Fruit fly (Drosophila melanogaster) whole organism, wandering third instar larva: ENCODE data around the gene COX7AL2.

Source experiments
- Abd-B ChIP-seq: fragments of >200 bp; optimal IDR thresholded peaks from 2 replicates; lab custom pipeline; 2017; ENCODE audit warnings: missing biosample characterization, missing genetic modification characterization
- CG32264 ChIP-seq: fragments of 200-800 bp; sonication (Bioruptor generic); optimal IDR thresholded peaks from 2 replicates; lab custom pipeline; 2016; ENCODE audit warnings: missing biosample characterization, missing genetic modification characterization
- CG9705 ChIP-seq: fragments of 200-800 bp; sonication (Bioruptor generic); optimal IDR thresholded peaks from 2 replicates; lab custom pipeline; 2018; ENCODE audit warnings: missing biosample characterization, mild to moderate bottlenecking, missing genetic modification characterization
- CrebA ChIP-seq: fragments of 200-800 bp; sonication (Bioruptor generic); optimal IDR thresholded peaks from 2 replicates; lab custom pipeline; 2016; ENCODE audit warnings: missing biosample characterization, mild to moderate bottlenecking, missing genetic modification characterization, borderline replicate concordance
- Dfd ChIP-seq: fragments of >200 bp; optimal IDR thresholded peaks from 2 replicates; lab custom pipeline; 2017; ENCODE audit warnings: missing biosample characterization, missing genetic modification characterization
- Dif ChIP-seq: fragments of 200-275, 200-300 bp; sonication (Bioruptor generic); optimal IDR thresholded peaks from 2 replicates; lab custom pipeline; 2018; ENCODE audit warnings: missing biosample characterization, missing genetic modification characterization; ENCODE audit not compliant: partially characterized antibody
- GATAd ChIP-seq: sonication (Bioruptor generic); optimal IDR thresholded peaks from 2 replicates; lab custom pipeline; 2016; ENCODE audit warnings: missing biosample characterization, missing genetic modification characterization
- HLH106 ChIP-seq: fragments of 200-800 bp; optimal IDR thresholded peaks from 3 replicates; lab custom pipeline; 2019; ENCODE audit warnings: missing biosample characterization, mild to moderate bottlenecking, missing genetic modification characterization, moderate library complexity
- Hnf4 ChIP-seq: fragments of 200-800 bp; sonication (Bioruptor generic); optimal IDR thresholded peaks from 2 replicates; lab custom pipeline; 2016; ENCODE audit warnings: missing biosample characterization, mild to moderate bottlenecking, missing genetic modification characterization
- Hr78 ChIP-seq: fragments of >200 bp; optimal IDR thresholded peaks from 2 replicates; lab custom pipeline; 2017; ENCODE audit warnings: missing biosample characterization, missing genetic modification characterization
- Hr83 ChIP-seq: fragments of 200-300 bp; sonication (Bioruptor generic); optimal IDR thresholded peaks from 2 replicates; lab custom pipeline; 2016; ENCODE audit warnings: missing biosample characterization, mild to moderate bottlenecking, missing genetic modification characterization, moderate library complexity; ENCODE audit not compliant: poor library complexity, severe bottlenecking
- Jra ChIP-seq: sonication (Bioruptor generic); optimal IDR thresholded peaks from 2 replicates; lab custom pipeline; 2016; ENCODE audit warnings: missing biosample characterization, missing genetic modification characterization
- Mio ChIP-seq: sonication (Bioruptor generic); optimal IDR thresholded peaks from 2 replicates; lab custom pipeline; 2016; ENCODE audit warnings: missing biosample characterization, missing genetic modification characterization
- Myc ChIP-seq: fragments of >200 bp; optimal IDR thresholded peaks from 2 replicates; lab custom pipeline; 2017
- N ChIP-seq: fragments of >200 bp; optimal IDR thresholded peaks from 2 replicates; lab custom pipeline; 2018; ENCODE audit warnings: missing biosample characterization, missing external identifiers, missing genetic modification characterization
- OdsH ChIP-seq: fragments of 200-800 bp; sonication (Bioruptor generic); optimal IDR thresholded peaks from 2 replicates; lab custom pipeline; 2016; ENCODE audit warnings: missing biosample characterization, mild to moderate bottlenecking, missing genetic modification characterization
- Rel ChIP-seq, 2 experiments: fragments of 200-800 bp; sonication (Bioruptor generic) in 1 of 2; optimal IDR thresholded peaks; 2 replicates in 1 of 2; 3 replicates in 1 of 2; lab custom pipeline; 2016 to 2019; ENCODE audit warnings: mild to moderate bottlenecking in 2 of 2, missing biosample characterization in 2 of 2, missing genetic modification characterization in 2 of 2, moderate library complexity in 1 of 2
- Sp1 ChIP-seq: fragments of 200-800 bp; sonication (Bioruptor generic); optimal IDR thresholded peaks from 3 replicates; lab custom pipeline; 2019; ENCODE audit warnings: missing biosample characterization, mild to moderate bottlenecking, missing genetic modification characterization, moderate library complexity
- Vsx2 ChIP-seq: fragments of 200-300, 225-300 bp; sonication (Bioruptor generic); optimal IDR thresholded peaks from 2 replicates; lab custom pipeline; 2018; ENCODE audit warnings: missing biosample characterization, missing genetic modification characterization; ENCODE audit not compliant: partially characterized antibody
- br ChIP-seq: fragments of 200-800 bp; sonication (Bioruptor generic); optimal IDR thresholded peaks from 2 replicates; lab custom pipeline; 2016; ENCODE audit warnings: missing biosample characterization, missing genetic modification characterization
- brk ChIP-seq: fragments of 200-800 bp; sonication (Bioruptor generic); optimal IDR thresholded peaks from 2 replicates; lab custom pipeline; 2016; ENCODE audit warnings: missing biosample characterization, mild to moderate bottlenecking, missing genetic modification characterization
- dl ChIP-seq, 2 experiments: fragments of 175-275, 200-275 bp in 1 of 2; fragments of 200-275 bp in 1 of 2; sonication (Bioruptor generic); optimal IDR thresholded peaks; lab custom pipeline; 2018; ENCODE audit warnings: mild to moderate bottlenecking in 2 of 2, missing biosample characterization in 2 of 2, missing genetic modification characterization in 2 of 2, moderate library complexity in 2 of 2; ENCODE audit not compliant: partially characterized antibody in 2 of 2, insufficient read depth in 1 of 2
- dmrt93B ChIP-seq: fragments of 200-800 bp; sonication (Bioruptor generic); optimal IDR thresholded peaks from 2 replicates; lab custom pipeline; 2018; ENCODE audit warnings: missing biosample characterization, mild to moderate bottlenecking, missing genetic modification characterization
- dsf ChIP-seq: sonication (Bioruptor generic); optimal IDR thresholded peaks from 2 replicates; lab custom pipeline; 2016; ENCODE audit warnings: missing biosample characterization, missing genetic modification characterization, borderline replicate concordance
- ey ChIP-seq: fragments of 200-800 bp; sonication (Bioruptor generic); optimal IDR thresholded peaks from 2 replicates; lab custom pipeline; 2016; ENCODE audit warnings: missing biosample characterization, missing genetic modification characterization
- foxo ChIP-seq, 2 experiments: fragments of 200-800 bp; sonication (Bioruptor generic); optimal IDR thresholded peaks; 2 replicates in 1 of 2; 3 replicates in 1 of 2; lab custom pipeline; 2016 to 2017; ENCODE audit warnings: missing biosample characterization in 2 of 2, missing genetic modification characterization in 2 of 2
- fru ChIP-seq: fragments of 200-800 bp; sonication (Bioruptor generic); optimal IDR thresholded peaks from 3 replicates; lab custom pipeline; 2016; ENCODE audit warnings: missing biosample characterization, mild to moderate bottlenecking, missing genetic modification characterization
- h ChIP-seq: fragments of 200-800 bp; sonication (Bioruptor generic); optimal IDR thresholded peaks from 3 replicates; lab custom pipeline; 2016; ENCODE audit warnings: missing biosample characterization, mild to moderate bottlenecking, missing genetic modification characterization
- jim ChIP-seq: fragments of 175-275, 200-325 bp; sonication (Bioruptor generic); optimal IDR thresholded peaks from 2 replicates; lab custom pipeline; 2016; ENCODE audit warnings: missing biosample characterization, mild to moderate bottlenecking, missing genetic modification characterization
- lola ChIP-seq: fragments of >200 bp; optimal IDR thresholded peaks from 2 replicates; lab custom pipeline; 2017; ENCODE audit warnings: missing biosample characterization, missing genetic modification characterization
- pan ChIP-seq: fragments of >200 bp; optimal IDR thresholded peaks from 2 replicates; lab custom pipeline; 2017
- psq ChIP-seq: fragments of 200-800 bp; sonication (Bioruptor generic); optimal IDR thresholded peaks from 3 replicates; lab custom pipeline; 2017; ENCODE audit warnings: missing biosample characterization, mild to moderate bottlenecking, missing genetic modification characterization, moderate library complexity
- rgr ChIP-seq: fragments of 200-800 bp; sonication (Bioruptor generic); optimal IDR thresholded peaks from 3 replicates; lab custom pipeline; 2016; ENCODE audit warnings: missing biosample characterization, mild to moderate bottlenecking, missing genetic modification characterization
- sage ChIP-seq: fragments of 200-800 bp; sonication (Bioruptor generic); optimal IDR thresholded peaks from 2 replicates; lab custom pipeline; 2016; ENCODE audit warnings: missing biosample characterization, mild to moderate bottlenecking, missing genetic modification characterization
- sv ChIP-seq: fragments of 200-800 bp; sonication (Bioruptor generic); optimal IDR thresholded peaks from 3 replicates; lab custom pipeline; 2016; ENCODE audit warnings: missing biosample characterization, missing genetic modification characterization
- tai ChIP-seq: sonication (Bioruptor generic); optimal IDR thresholded peaks from 2 replicates; lab custom pipeline; 2016; ENCODE audit warnings: missing biosample characterization, missing genetic modification characterization
- usp ChIP-seq: fragments of >200 bp; optimal IDR thresholded peaks from 2 replicates; lab custom pipeline; 2017; ENCODE audit warnings: missing biosample characterization, missing genetic modification characterization
- woc ChIP-seq: sonication (Bioruptor generic); optimal IDR thresholded peaks from 2 replicates; lab custom pipeline; 2016; ENCODE audit warnings: missing biosample characterization, mild to moderate bottlenecking, missing genetic modification characterization

COX7AL2 gene

dm6 chr2L:2206066-2206465 lies 8.4 kb upstream of the COX7AL2 start, which contains the start of gene CG31668:
Gene CG31668 (minus strand): TSS chr2L:2206166.
- TF ChIP-seq Vsx2 (GFP tag; lab: Kevin White, UChicago) = no peak
- no peak for TF ChIP-seq Hr78
- TF ChIP-seq pan (lab: Kevin White, UChicago) = no peak
- no peak for TF ChIP-seq lola (GFP tag; lab: Kevin White, UChicago)
- TF ChIP-seq Dif (GFP tag; lab: Kevin White, UChicago) = no peak
- no peak for TF ChIP-seq rgr (GFP tag; lab: Kevin White, UChicago)
- TF ChIP-seq Abd-B (GFP tag; lab: Kevin White, UChicago) = no peak
- no peak for TF ChIP-seq HLH106 (tag; lab: Kevin White, UChicago)
- TF ChIP-seq N = no peak
- TF ChIP-seq Hnf4 = no peak
- TF ChIP-seq ey (GFP tag; lab: Kevin White, UChicago) = no peak
- no peak for TF ChIP-seq CG32264 (GFP tag; lab: Kevin White, UChicago)
- TF ChIP-seq sage (GFP tag; lab: Kevin White, UChicago) = no peak
- no peak for TF ChIP-seq br (GFP tag; lab: Kevin White, UChicago)

- peak; percentile 64 for TF ChIP-seq Jra (GFP tag; lab: Kevin White, UChicago)
- TF ChIP-seq Abd-B (GFP tag; lab: Kevin White, UChicago) = no peak
- no peak for TF ChIP-seq GATAd (GFP tag; lab: Kevin White, UChicago)
- no peak for TF ChIP-seq N
- TF ChIP-seq ey (GFP tag; lab: Kevin White, UChicago) = peak; percentile 27
- peak; percentile 92 for TF ChIP-seq tai (GFP tag; lab: Kevin White, UChicago)
- TF ChIP-seq Hr78 = no peak
- no peak for TF ChIP-seq Dfd (GFP tag; lab: Kevin White, UChicago)
- no peak for TF ChIP-seq dmrt93B (GFP tag; lab: Kevin White, UChicago)
- TF ChIP-seq jim (GFP tag; lab: Kevin White, UChicago) = peak; percentile 66
- TF ChIP-seq pan (lab: Kevin White, UChicago) = no peak
- TF ChIP-seq sage (GFP tag; lab: Kevin White, UChicago) = peak; percentile 60
- peak; percentile 37 for TF ChIP-seq Hnf4
- TF ChIP-seq OdsH (GFP tag; lab: Kevin White, UChicago) = no peak
- no peak for TF ChIP-seq CG9705 (GFP tag; lab: Kevin White, UChicago)
- TF ChIP-seq Mio (GFP tag; lab: Kevin White, UChicago) = no peak
- TF ChIP-seq Vsx2 (GFP tag; lab: Kevin White, UChicago) = peak; percentile 77
- no peak for TF ChIP-seq brk (GFP tag; lab: Kevin White, UChicago)
- peak in 1 of 2 experiments; percentile 44 for TF ChIP-seq foxo (GFP tag; optimal IDR thresholded peaks at IDR 0.05; lab: Kevin White, UChicago)
- peak; percentile 78 for TF ChIP-seq Hr83 (GFP tag; lab: Kevin White, UChicago)
- peak; percentile 66 for TF ChIP-seq rgr (GFP tag; lab: Kevin White, UChicago)
- TF ChIP-seq fru (GFP tag; lab: Kevin White, UChicago) = peak; percentile 91
- no peak for TF ChIP-seq sv (GFP tag; lab: Kevin White, UChicago)
- TF ChIP-seq dl (GFP tag; optimal IDR thresholded peaks at IDR 0.05; lab: Kevin White, UChicago; ENCODE audit: insufficient read depth in 1 of 2, partially characterized antibody in 2 of 2) = peak; percentile 68 to 85
- peak; percentile 26 for TF ChIP-seq Sp1 (GFP tag; lab: Kevin White, UChicago)
- TF ChIP-seq Myc (lab: Kevin White, UChicago) = no peak
- TF ChIP-seq lola (GFP tag; lab: Kevin White, UChicago) = no peak
- TF ChIP-seq Rel (GFP tag; optimal IDR thresholded peaks at IDR 0.05; lab: Kevin White, UChicago) = peak; percentile 42
- TF ChIP-seq Rel (tag; optimal IDR thresholded peaks at IDR 0.05; lab: Kevin White, UChicago) = peak; percentile 95
- TF ChIP-seq dsf (GFP tag; lab: Kevin White, UChicago) = no peak
- TF ChIP-seq CrebA (GFP tag; lab: Kevin White, UChicago) = peak; percentile 50
- TF ChIP-seq CG32264 (GFP tag; lab: Kevin White, UChicago) = no peak
- TF ChIP-seq woc (GFP tag; lab: Kevin White, UChicago) = no peak
- no peak for TF ChIP-seq usp
- peak; percentile 46 for TF ChIP-seq br (GFP tag; lab: Kevin White, UChicago)
- peak; percentile 93 for TF ChIP-seq Dif (GFP tag; lab: Kevin White, UChicago)
- peak; percentile 97 for TF ChIP-seq psq (GFP tag; lab: Kevin White, UChicago)
- TF ChIP-seq HLH106 (tag; lab: Kevin White, UChicago) = peak; percentile 10
- TF ChIP-seq h (GFP tag; lab: Kevin White, UChicago) = peak; percentile 78
Observed at dm6 chr2L:2202853-2203717, 5.4 kb upstream of the COX7AL2 start.
